Fruit fly (Drosophila melanogaster): ENCODE data around the gene Mkrn1.

The Mkrn1 gene

dm6 chr3L:21496865-21497634, 36.5 kb downstream of the Mkrn1 start, which contains the start of gene Hr78 (continued):
- TF ChIP-seq ttk (GFP tag; IDR thresholded peaks at IDR 0.05) (no peak; the same call in 1 of the 2 replicates), CG1233 (GFP tag; optimal IDR thresholded peaks at IDR 0.05) (peak; percentile 84), emc (GFP tag; optimal IDR thresholded peaks at IDR 0.05) (no peak), kay (GFP tag; optimal IDR thresholded peaks at IDR 0.05) (peak; percentile 3), sd (tag; optimal IDR thresholded peaks at IDR 0.05) (peak; percentile 83), gce (GFP tag; IDR thresholded peaks at IDR 0.05) (0 out of 3 replicates have a peak, but pooled peaks have one; percentile 48), CG30431 (GFP tag; optimal IDR thresholded peaks at IDR 0.05) (peak; percentile 63), CG4854 (GFP tag; optimal IDR thresholded peaks at IDR 0.05) (no peak), pum (GFP tag; optimal IDR thresholded peaks at IDR 0.05) (no peak), CG8478 (optimal IDR thresholded peaks at IDR 0.05) (no peak), Mrtf (GFP tag; IDR thresholded peaks at IDR 0.05) (peak; percentile 52; the same call in 1 of the 3 replicates), Nf-YC (tag; optimal IDR thresholded peaks at IDR 0.05) (peak; percentile 74), Fer1 (GFP tag; optimal IDR thresholded peaks at IDR 0.05) (peak; percentile 90), hkb (optimal IDR thresholded peaks at IDR 0.05) (no peak), hkb (GFP tag; IDR thresholded peaks at IDR 0.05) (peak; percentile 88), Dfd (GFP tag; optimal IDR thresholded peaks at IDR 0.05) (no peak), sc (optimal IDR thresholded peaks at IDR 0.05) (no peak), sc (GFP tag; optimal IDR thresholded peaks at IDR 0.05) (peak; percentile 65), Jarid2 (GFP tag; optimal IDR thresholded peaks at IDR 0.05) (peak; percentile 50), ap (GFP tag; IDR thresholded peaks at IDR 0.05) (peak; percentile 47; the same call in 1 of the 2 replicates), gcm2 (GFP tag; optimal IDR thresholded peaks at IDR 0.05) (no peak), CG7963 (GFP tag; IDR thresholded peaks at IDR 0.05; ENCODE audit: partially characterized antibody) (no peak), Sox102F (GFP tag; optimal IDR thresholded peaks at IDR 0.05) (peak; percentile 81), Dref (GFP tag; IDR thresholded peaks at IDR 0.05) (no peak), MBD-R2 (GFP tag; IDR thresholded peaks at IDR 0.05) (peak; percentile 43), CG6683 (GFP tag; optimal IDR thresholded peaks at IDR 0.05) (peak; percentile 71), HLHmδ (GFP tag; optimal IDR thresholded peaks at IDR 0.05) (no peak), Adf1 (GFP tag; IDR thresholded peaks at IDR 0.05) (no peak; the same call in 1 of the 2 replicates), CG9932 (GFP tag; IDR thresholded peaks at IDR 0.05) (peak; percentile 49), CG2678 (tag; optimal IDR thresholded peaks at IDR 0.05) (peak; percentile 94), Dad (GFP tag; optimal IDR thresholded peaks at IDR 0.05) (no peak), CG8359 (GFP tag; optimal IDR thresholded peaks at IDR 0.05; ENCODE audit: borderline replicate concordance) (peak; percentile 71), ssp (GFP tag; IDR thresholded peaks at IDR 0.05) (no peak), CG10321 (GFP tag; IDR thresholded peaks at IDR 0.05) (peak; percentile 64), abd-A (tag; optimal IDR thresholded peaks at IDR 0.05) (no peak), Camta (GFP tag; optimal IDR thresholded peaks at IDR 0.05) (no peak), MESR4 (GFP tag; optimal IDR thresholded peaks at IDR 0.05) (peak; percentile 93), Ets97D (GFP tag; optimal IDR thresholded peaks at IDR 0.05) (peak; percentile 63), prd (optimal IDR thresholded peaks at IDR 0.05) (no peak), prd (GFP tag; IDR thresholded peaks at IDR 0.05) (peak; percentile 77), scrt (GFP tag; optimal IDR thresholded peaks at IDR 0.05) (peak; percentile 91), CG8765 (GFP tag; IDR thresholded peaks at IDR 0.05) (no peak; the same call in 1 of the 2 replicates), row (GFP tag; IDR thresholded peaks at IDR 0.05) (peak; percentile 61), CG14965 (GFP tag; optimal IDR thresholded peaks at IDR 0.05; ENCODE audit: borderline replicate concordance) (no peak), Fer3 (tag; optimal IDR thresholded peaks at IDR 0.05) (peak; percentile 78), cwo (GFP tag; optimal IDR thresholded peaks at IDR 0.05) (peak; percentile 84), CG10366 (GFP tag; IDR thresholded peaks at IDR 0.05) (peak; percentile 39), her (GFP tag; optimal IDR thresholded peaks at IDR 0.05) (no peak), mirr (GFP tag; optimal IDR thresholded peaks at IDR 0.05) (no peak), Taf1 (GFP tag; IDR thresholded peaks at IDR 0.05) (peak; percentile 19; the same call in 1 of the 2 replicates), usp (GFP tag; optimal IDR thresholded peaks at IDR 0.05) (no peak)

All from whole organism, embryonic.